Worm (Caenorhabditis elegans) whole organism, L4 larva: ENCODE measurements around the gene mpz-3.

Experiments used
- F44E2.7 ChIP-seq: fragments of 200-800 bp; sonication (Bioruptor generic); IDR thresholded peaks from 2 replicates; pipeline ENCODE4 v2.1.2; 2022; ENCODE audit warnings: missing genetic modification characterization, missing compliant biosample characterization
- ceh-20 ChIP-seq: fragments of 200-800 bp; sonication (Bioruptor generic); IDR thresholded peaks from 2 replicates; pipeline ENCODE4 v1.3.6; 2022; ENCODE audit warnings: missing genetic modification reagents, missing genetic modification characterization, missing compliant biosample characterization
- daf-12 ChIP-seq: fragments of 150-350 bp; optimal IDR thresholded peaks from 2 replicates; lab custom pipeline; 2014; ENCODE audit warnings: missing biosample characterization, missing genetic modification reagents, missing genetic modification characterization
- mdl-1 ChIP-seq, 2 experiments: fragments of 150-350 bp in 1 of 2; sonication (generic microtip) in 1 of 2; optimal IDR thresholded peaks; 2 replicates each; lab custom pipeline; 2014 to 2017; ENCODE audit warnings: missing biosample characterization in 2 of 2, missing genetic modification characterization in 2 of 2
- mep-1 ChIP-seq: fragments of 150-350 bp; sonication (generic microtip); optimal IDR thresholded peaks from 3 replicates; lab custom pipeline; 2014; ENCODE audit warnings: missing biosample characterization, missing genetic modification characterization
- nhr-102 ChIP-seq: sonication (generic microtip); optimal IDR thresholded peaks from 2 replicates; lab custom pipeline; 2016; ENCODE audit warnings: mild to moderate bottlenecking, missing genetic modification characterization, moderate library complexity, missing compliant biosample characterization
- nhr-25 ChIP-seq: sonication (generic microtip); optimal IDR thresholded peaks from 2 replicates; lab custom pipeline; 2017; ENCODE audit warnings: missing genetic modification characterization, mild to moderate bottlenecking, missing compliant biosample characterization, antibody characterized with exemption, moderate library complexity, borderline replicate concordance; ENCODE audit not compliant: insufficient read depth
- skn-1 ChIP-seq: fragments of 150-350 bp; optimal IDR thresholded peaks from 2 replicates; lab custom pipeline; 2014; ENCODE audit warnings: missing biosample characterization, missing genetic modification characterization
- tag-97 ChIP-seq: fragments of 200-800 bp; sonication (Bioruptor generic); IDR thresholded peaks from 2 replicates; pipeline ENCODE4 v1.3.6; 2022; ENCODE audit warnings: missing genetic modification characterization, missing compliant biosample characterization
- unc-62 ChIP-seq, 3 experiments: fragments of 150-350 bp in 1 of 3; sonication (generic microtip); optimal IDR thresholded peaks in 2 of 3; peaks in 1 of 3; 1 replicate in 1 of 3; 2 replicates in 2 of 3; lab custom pipeline; 2014 to 2017; ENCODE audit warnings: missing biosample characterization in 3 of 3, missing genetic modification characterization in 3 of 3, missing genetic modification reagents in 3 of 3, missing genotype in 1 of 3
- ztf-11 ChIP-seq: fragments of 150-350 bp; optimal IDR thresholded peaks from 2 replicates; lab custom pipeline; 2014; ENCODE audit warnings: missing biosample characterization, missing genetic modification characterization

DNA sequence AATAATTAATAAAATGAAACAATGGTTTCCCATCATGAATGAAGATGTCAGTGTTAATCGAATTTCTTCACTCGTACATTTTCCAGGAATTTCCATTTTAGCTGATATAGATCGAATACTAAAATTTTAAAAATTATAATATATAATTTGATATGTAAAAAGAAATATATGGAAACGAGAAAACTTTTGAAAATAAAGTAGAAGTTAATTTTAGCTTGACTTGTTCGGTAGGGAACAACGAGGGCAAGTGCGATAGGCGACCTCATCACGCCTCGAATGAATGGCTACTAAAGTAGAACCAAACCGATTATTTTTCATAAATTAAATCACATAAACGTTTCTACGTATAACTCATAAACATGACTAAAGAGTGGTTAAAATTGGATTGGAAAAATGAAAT is 13.2 kb upstream of the mpz-3 start, which contains the start of gene sra-31:
- TF ChIP-seq ztf-11 (tag; lab: Kevin White, UChicago) (no peak), ceh-20 (no peak), daf-12 (tag; lab: Kevin White, UChicago) (no peak), F44E2.7 (GFP tag; lab: Robert Waterston, UW) (no peak), mep-1 (tag; lab: Kevin White, UChicago) (no peak), nhr-25 (tag; lab: Kevin White, UChicago) (no peak), skn-1 (no peak), mdl-1 (tag; optimal IDR thresholded peaks at IDR 0.05; lab: Kevin White, UChicago) (no peak), unc-62 (GFP tag; optimal IDR thresholded peaks at IDR 0.05 in 1 of 2; lab: Kevin White, UChicago) (no peak), unc-62 (tag; optimal IDR thresholded peaks at IDR 0.05; lab: Kevin White, UChicago) (no peak), tag-97 (no peak), nhr-102 (tag; lab: Kevin White, UChicago) (no peak)
